Worm (Caenorhabditis elegans) whole organism, young adult: ENCODE measurements around the gene ippk-1.
A peak's percentile ranks its signal among the peaks of the same experiment; 100 is the strongest.

Experiments
- B0035.1 ChIP-seq: sonication (generic microtip); optimal IDR thresholded peaks from 2 replicates; lab custom pipeline; 2016; ENCODE audit warnings: missing genetic modification characterization, mild to moderate bottlenecking, missing compliant biosample characterization, missing genotype, missing genetic modification reagents
- B0336.3 ChIP-seq: fragments of 200-800 bp; sonication (Bioruptor generic); IDR thresholded peaks from 2 replicates; pipeline ENCODE4 v1.3.6; 2022; ENCODE audit warnings: missing genetic modification characterization, missing compliant biosample characterization
- C06A6.2 ChIP-seq: fragments of 200-800 bp; sonication (Bioruptor generic); conservative IDR thresholded peaks from 2 replicates; pipeline ENCODE4 v1.3.6; 2022; ENCODE audit warnings: missing genetic modification characterization, missing compliant biosample characterization
- F23B12.7 ChIP-seq: sonication (generic microtip); optimal IDR thresholded peaks from 2 replicates; lab custom pipeline; 2017; ENCODE audit warnings: missing genetic modification characterization, mild to moderate bottlenecking, missing compliant biosample characterization, antibody characterized with exemption, moderate library complexity; ENCODE audit not compliant: insufficient read depth
- F39B2.1 ChIP-seq: fragments of 200-800 bp; sonication (Bioruptor generic); IDR thresholded peaks from 2 replicates; pipeline ENCODE4 v1.3.6; 2022; ENCODE audit warnings: missing genetic modification reagents, missing genetic modification characterization, missing compliant biosample characterization
- F55B11.4 ChIP-seq: sonication (generic microtip); optimal IDR thresholded peaks from 2 replicates; lab custom pipeline; 2016; ENCODE audit warnings: missing compliant biosample characterization, missing genetic modification characterization, borderline replicate concordance; ENCODE audit not compliant: insufficient read depth
- attf-5 ChIP-seq: fragments of 200-800 bp; sonication (Bioruptor generic); optimal IDR thresholded peaks from 2 replicates; lab custom pipeline; 2018; ENCODE audit warnings: mild to moderate bottlenecking, missing genetic modification characterization, missing compliant biosample characterization
- attf-6 ChIP-seq: fragments of 200-800 bp; sonication (Bioruptor generic); IDR thresholded peaks from 2 replicates; pipeline ENCODE4 v1.3.6; 2022; ENCODE audit warnings: missing genetic modification reagents, missing genetic modification characterization, missing compliant biosample characterization
- bed-1 ChIP-seq: fragments of 200-800 bp; sonication (Bioruptor generic); IDR thresholded peaks from 2 replicates; pipeline ENCODE4 v1.3.6; 2022; ENCODE audit warnings: missing genetic modification reagents, missing genetic modification characterization, missing compliant biosample characterization
- cebp-2 ChIP-seq: fragments of 200-800 bp; sonication (Bioruptor generic); IDR thresholded peaks from 2 replicates; pipeline ENCODE4 v1.3.6; 2022; ENCODE audit warnings: missing genetic modification characterization, missing compliant biosample characterization
- ceh-100 ChIP-seq: fragments of 200-800 bp; sonication (Bioruptor generic); IDR thresholded peaks from 2 replicates; pipeline ENCODE4 v1.3.6; 2022; ENCODE audit warnings: missing genetic modification reagents, missing genetic modification characterization, missing compliant biosample characterization
- ceh-58 ChIP-seq: fragments of 200-800 bp; sonication (Bioruptor generic); IDR thresholded peaks from 2 replicates; pipeline ENCODE4 v1.3.6; 2022; ENCODE audit warnings: missing genetic modification characterization, missing compliant biosample characterization
- die-1 ChIP-seq: sonication (generic microtip); optimal IDR thresholded peaks from 2 replicates; lab custom pipeline; 2016; ENCODE audit warnings: missing genotype, mild to moderate bottlenecking, missing genetic modification characterization, missing compliant biosample characterization
- dpff-1 ChIP-seq: sonication (generic microtip); optimal IDR thresholded peaks from 2 replicates; lab custom pipeline; 2017; ENCODE audit warnings: mild to moderate bottlenecking, missing genetic modification characterization, missing compliant biosample characterization
- egrh-3 ChIP-seq: fragments of 200-800 bp; sonication (Bioruptor generic); IDR thresholded peaks from 2 replicates; pipeline ENCODE4 v1.3.6; 2022; ENCODE audit warnings: missing genetic modification reagents, missing genetic modification characterization, missing compliant biosample characterization
- hlh-26 ChIP-seq: fragments of 200-800 bp; sonication (Bioruptor generic); conservative IDR thresholded peaks from 2 replicates; pipeline ENCODE4 v1.3.6; 2022; ENCODE audit warnings: missing genetic modification reagents, missing genetic modification characterization, missing compliant biosample characterization
- let-526 ChIP-seq: fragments of 200-800 bp; sonication (Bioruptor generic); IDR thresholded peaks from 2 replicates; pipeline ENCODE4 v1.3.6; 2022; ENCODE audit warnings: missing genetic modification reagents, missing genetic modification characterization, missing compliant biosample characterization
- let-607 ChIP-seq, 2 experiments: fragments of 200-800 bp in 1 of 2; sonication (Bioruptor generic) in 1 of 2; sonication (generic microtip) in 1 of 2; optimal IDR thresholded peaks; 2 replicates each; lab custom pipeline; 2016 to 2018; ENCODE audit warnings: mild to moderate bottlenecking in 2 of 2, missing compliant biosample characterization in 2 of 2, missing genetic modification characterization in 2 of 2, moderate library complexity in 2 of 2, missing genotype in 1 of 2
- lin-35 ChIP-seq, 3 experiments: fragments of 150-350 bp in 2 of 3; sonication (generic microtip) in 1 of 3; optimal IDR thresholded peaks; 2 replicates each; lab custom pipeline; 2014 to 2018; ENCODE audit warnings: missing biosample characterization in 3 of 3, missing genetic modification characterization in 3 of 3, missing genetic modification reagents in 3 of 3
- lin-54 ChIP-seq: fragments of 200-800 bp; sonication (Bioruptor generic); optimal IDR thresholded peaks from 2 replicates; lab custom pipeline; 2018; ENCODE audit warnings: mild to moderate bottlenecking, missing genetic modification characterization, missing compliant biosample characterization
- lsl-1 ChIP-seq: fragments of 200-800 bp; sonication (Bioruptor generic); optimal IDR thresholded peaks from 2 replicates; lab custom pipeline; 2018; ENCODE audit warnings: mild to moderate bottlenecking, missing genetic modification characterization, moderate library complexity, missing compliant biosample characterization
- lsy-27 ChIP-seq: sonication (generic microtip); optimal IDR thresholded peaks from 2 replicates; lab custom pipeline; 2017; ENCODE audit warnings: missing genetic modification characterization, mild to moderate bottlenecking, missing compliant biosample characterization, antibody characterized with exemption, missing genotype, borderline replicate concordance; ENCODE audit not compliant: insufficient read depth
- madf-6 ChIP-seq: fragments of 200-800 bp; sonication (Bioruptor generic); IDR thresholded peaks from 2 replicates; pipeline ENCODE4 v1.3.6; 2022; ENCODE audit warnings: missing genetic modification reagents, missing genetic modification characterization, missing compliant biosample characterization
- nfya-1 ChIP-seq: sonication (generic microtip); optimal IDR thresholded peaks from 2 replicates; lab custom pipeline; 2017; ENCODE audit warnings: antibody characterized with exemption, missing compliant biosample characterization, missing genetic modification characterization, borderline replicate concordance; ENCODE audit not compliant: insufficient read depth
- nhr-27 ChIP-seq: fragments of 200-800 bp; sonication (Bioruptor generic); optimal IDR thresholded peaks from 2 replicates; lab custom pipeline; 2018; ENCODE audit warnings: mild to moderate bottlenecking, missing genetic modification characterization, moderate library complexity, missing compliant biosample characterization
- nhr-80 ChIP-seq: sonication (generic microtip); optimal IDR thresholded peaks from 2 replicates; lab custom pipeline; 2016; ENCODE audit warnings: missing genetic modification characterization, missing compliant biosample characterization
- pha-4 ChIP-seq: fragments of 150-350 bp; sonication (generic microtip); optimal IDR thresholded peaks from 2 replicates; lab custom pipeline; 2014; ENCODE audit warnings: missing biosample characterization, missing genetic modification reagents, missing genetic modification characterization
- rec-8 ChIP-seq, 2 experiments: sonication (generic microtip); optimal IDR thresholded peaks; 2 replicates each; lab custom pipeline; 2016; ENCODE audit warnings: mild to moderate bottlenecking in 2 of 2, missing genetic modification characterization in 2 of 2, missing genetic modification reagents in 2 of 2, missing genotype in 2 of 2, missing biosample characterization in 1 of 2, missing compliant biosample characterization in 1 of 2, moderate library complexity in 1 of 2
- snpc-3.4 ChIP-seq: sonication (generic microtip); optimal IDR thresholded peaks from 2 replicates; lab custom pipeline; 2017; ENCODE audit warnings: missing genetic modification characterization, mild to moderate bottlenecking, missing compliant biosample characterization, antibody characterized with exemption, moderate library complexity, missing genotype, missing genetic modification reagents
- sptf-2 ChIP-seq: fragments of 200-800 bp; sonication (Bioruptor generic); optimal IDR thresholded peaks from 2 replicates; lab custom pipeline; 2018; ENCODE audit warnings: mild to moderate bottlenecking, missing genetic modification characterization, missing compliant biosample characterization
- tbx-9 ChIP-seq: sonication (generic microtip); optimal IDR thresholded peaks from 2 replicates; lab custom pipeline; 2016; ENCODE audit warnings: borderline replicate concordance, missing genetic modification characterization, inconsistent platforms, missing compliant biosample characterization
- unc-130 ChIP-seq: sonication (generic microtip); optimal IDR thresholded peaks from 2 replicates; lab custom pipeline; 2016; ENCODE audit warnings: missing genetic modification reagents, missing genetic modification characterization, missing compliant biosample characterization
- unc-62 ChIP-seq: fragments of 150-350 bp; optimal IDR thresholded peaks from 2 replicates; lab custom pipeline; 2014; ENCODE audit warnings: missing biosample characterization, missing genetic modification reagents, missing genetic modification characterization
- ztf-22 ChIP-seq: fragments of 200-800 bp; sonication (Bioruptor generic); optimal IDR thresholded peaks from 2 replicates; lab custom pipeline; 2018; ENCODE audit warnings: mild to moderate bottlenecking, missing genetic modification characterization, moderate library complexity, missing compliant biosample characterization
- ztf-26 ChIP-seq: sonication (generic microtip); optimal IDR thresholded peaks from 2 replicates; lab custom pipeline; 2017; ENCODE audit warnings: missing genetic modification characterization, missing compliant biosample characterization
- ztf-28 ChIP-seq: fragments of 200-800 bp; sonication (Bioruptor generic); IDR thresholded peaks from 2 replicates; pipeline ENCODE4 v1.3.6; 2022; ENCODE audit warnings: missing genetic modification reagents, missing genetic modification characterization, missing compliant biosample characterization
- ztf-6 ChIP-seq: fragments of 200-800 bp; sonication (Bioruptor generic); IDR thresholded peaks from 2 replicates; pipeline ENCODE4 v1.3.6; 2022; ENCODE audit warnings: missing genetic modification reagents, missing genetic modification characterization, missing compliant biosample characterization

ippk-1 gene

ce11 chrII:12023315-12023878, 19.3 kb upstream of the ippk-1 start, which contains the start of gene Y17G7B.12:
Gene Y17G7B.12 (plus strand): TSS chrII:12023861.
- no peak for TF ChIP-seq nhr-27 (tag; lab: Kevin White, UChicago)
- no peak for TF ChIP-seq nfya-1 (tag; lab: Kevin White, UChicago)
- TF ChIP-seq tbx-9 (tag; lab: Kevin White, UChicago), result no peak
- no peak for TF ChIP-seq F39B2.1 (GFP tag; lab: Robert Waterston, UW)
- TF ChIP-seq madf-6 (GFP tag; lab: Robert Waterston, UW), result no peak
- TF ChIP-seq rec-8 (tag; optimal IDR thresholded peaks at IDR 0.05; lab: Kevin White, UChicago), result no peak
- TF ChIP-seq unc-130, result no peak
- TF ChIP-seq cebp-2 (GFP tag; lab: Robert Waterston, UW), result no peak
- no peak for TF ChIP-seq F55B11.4 (tag; lab: Kevin White, UChicago)
- no peak for TF ChIP-seq ceh-100 (GFP tag; lab: Robert Waterston, UW)
- no peak for TF ChIP-seq lsl-1 (GFP tag; lab: Kevin White, UChicago)
- TF ChIP-seq attf-6 (GFP tag; lab: Robert Waterston, UW), result no peak
- no peak for TF ChIP-seq egrh-3 (GFP tag; lab: Robert Waterston, UW)
- TF ChIP-seq F23B12.7 (tag; lab: Kevin White, UChicago), result no peak
- no peak for TF ChIP-seq B0035.1 (tag; lab: Kevin White, UChicago)
- no peak for TF ChIP-seq lin-35 (GFP tag; optimal IDR thresholded peaks at IDR 0.05; lab: Kevin White, UChicago)
- TF ChIP-seq ztf-6 (GFP tag; lab: Robert Waterston, UW), result no peak
- no peak for TF ChIP-seq let-526 (GFP tag; lab: Robert Waterston, UW)
- no peak for TF ChIP-seq lsy-27 (tag; lab: Kevin White, UChicago)

- TF ChIP-seq let-607 (tag; optimal IDR thresholded peaks at IDR 0.05; lab: Kevin White, UChicago) (peak; percentile 73 to 80), hlh-26 (GFP tag; lab: Robert Waterston, UW) (no peak), bed-1 (no peak), nhr-27 (tag; lab: Kevin White, UChicago) (no peak), B0336.3 (GFP tag; lab: Robert Waterston, UW) (no peak), madf-6 (GFP tag; lab: Robert Waterston, UW) (peak; percentile 18; the same call in 1 of the 2 replicates), sptf-2 (GFP tag; lab: Kevin White, UChicago) (no peak), pha-4 (tag; lab: Kevin White, UChicago) (peak; percentile 66), ceh-58 (no peak), lin-35 (GFP tag; optimal IDR thresholded peaks at IDR 0.05; lab: Kevin White, UChicago) (no peak), lsl-1 (GFP tag; lab: Kevin White, UChicago) (peak; percentile 15), ztf-26 (no peak), die-1 (no peak), ztf-22 (no peak), snpc-3.4 (tag; lab: Kevin White, UChicago) (no peak), dpff-1 (tag; lab: Kevin White, UChicago) (no peak), lin-54 (no peak), C06A6.2 (GFP tag; lab: Robert Waterston, UW) (no peak), ztf-28 (GFP tag; lab: Robert Waterston, UW) (no peak), lsy-27 (tag; lab: Kevin White, UChicago) (no peak), F23B12.7 (tag; lab: Kevin White, UChicago) (no peak), nhr-80 (peak; percentile 68), unc-62 (GFP tag; lab: Kevin White, UChicago) (peak; percentile 56), attf-5 (GFP tag; lab: Kevin White, UChicago) (no peak)
Observed at ce11 chrII:12027697-12028245, 14.9 kb upstream of the ippk-1 start, which contains the start of gene Y17G7B.8. Gene Y17G7B.8 (minus strand): TSS chrII:12027747.
